Worm (Caenorhabditis elegans): ENCODE results near the gene glr-1.
A peak's percentile ranks its signal among the peaks of the same experiment; 100 is the strongest.

Gene glr-1

ce11 chrIII:8573869-8574268, 14.6 kb downstream of the glr-1 start:
- peak; percentile 67 for TF ChIP-seq nhr-23 (tag; optimal IDR thresholded peaks at IDR 0.05)
- no peak for TF ChIP-seq fkh-2 (tag; optimal IDR thresholded peaks at IDR 0.05)
- peak; percentile 96 for TF ChIP-seq elt-1 (tag; optimal IDR thresholded peaks at IDR 0.05)
- TF ChIP-seq ceh-9 (tag; optimal IDR thresholded peaks at IDR 0.05) = no peak
- no peak for TF ChIP-seq nhr-76 (tag; optimal IDR thresholded peaks at IDR 0.05)

ce11 chrIII:8573301-8573700, 15.1 kb downstream of the glr-1 start:
- TF ChIP-seq ceh-9 (tag; optimal IDR thresholded peaks at IDR 0.05) = no peak
- TF ChIP-seq ztf-4 (tag; optimal IDR thresholded peaks at IDR 0.05) = no peak
- no peak for TF ChIP-seq sea-2 (GFP tag; optimal IDR thresholded peaks at IDR 0.05)
- no peak for TF ChIP-seq tbx-2 (tag; optimal IDR thresholded peaks at IDR 0.05)
- TF ChIP-seq mdl-1 (tag; optimal IDR thresholded peaks at IDR 0.05) = no peak
- TF ChIP-seq nhr-12 (tag; optimal IDR thresholded peaks at IDR 0.05) = no peak
- no peak for TF ChIP-seq egl-5 (tag; optimal IDR thresholded peaks at IDR 0.05)
- no peak for TF ChIP-seq ceh-82 (tag; optimal IDR thresholded peaks at IDR 0.05)
- no peak for TF ChIP-seq R02D3.7 (tag; optimal IDR thresholded peaks at IDR 0.05)
- no peak for TF ChIP-seq nhr-43 (tag; optimal IDR thresholded peaks at IDR 0.05; ENCODE audit: poor library complexity, severe bottlenecking)
- no peak for TF ChIP-seq elt-3 (tag; optimal IDR thresholded peaks at IDR 0.05)
- TF ChIP-seq fkh-10 (GFP tag; optimal IDR thresholded peaks at IDR 0.05) = no peak
- no peak for TF ChIP-seq aly-2 (tag; optimal IDR thresholded peaks at IDR 0.05)
- TF ChIP-seq hmg-11 (tag; optimal IDR thresholded peaks at IDR 0.05) = no peak
- no peak for TF ChIP-seq nfya-1 (tag; optimal IDR thresholded peaks at IDR 0.05; ENCODE audit: insufficient read depth)
- no peak for TF ChIP-seq nhr-28 (tag; optimal IDR thresholded peaks at IDR 0.05)
- no peak for TF ChIP-seq ceh-16 (tag; optimal IDR thresholded peaks at IDR 0.05)
- no peak for TF ChIP-seq daf-12 (tag; optimal IDR thresholded peaks at IDR 0.05)
- TF ChIP-seq egl-27 (tag; optimal IDR thresholded peaks at IDR 0.05) = no peak

DNA sequence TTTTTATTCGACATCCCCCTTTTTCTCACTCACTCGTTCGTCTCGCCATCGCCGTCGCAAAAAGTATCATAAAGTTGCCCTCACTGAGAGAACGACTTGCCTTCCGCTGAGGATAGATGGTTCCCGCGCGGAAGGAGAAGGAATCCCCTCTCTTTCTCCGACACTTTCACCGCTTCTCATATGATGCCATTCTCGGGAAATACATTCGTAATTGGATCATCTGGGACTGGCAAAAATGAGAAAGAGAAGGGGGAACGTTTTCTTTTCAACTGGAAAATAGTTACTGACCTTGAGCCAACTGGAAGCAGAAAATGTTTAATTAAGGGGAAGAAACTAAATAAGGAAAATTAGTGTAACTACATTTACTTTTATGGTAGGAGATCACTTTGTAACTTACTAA, 16.6 kb downstream of the glr-1 start:
- TF ChIP-seq tbx-2 (tag; optimal IDR thresholded peaks at IDR 0.05) (no peak), elt-2 (tag; optimal IDR thresholded peaks at IDR 0.05) (no peak), nhr-25 (tag; optimal IDR thresholded peaks at IDR 0.05) (peak; percentile 35)

ce11 chrIII:8570289-8570688, 18.2 kb downstream of the glr-1 start:
- TF ChIP-seq nhr-67 (tag; optimal IDR thresholded peaks at IDR 0.05) (no peak), fos-1 (tag; optimal IDR thresholded peaks at IDR 0.05) (no peak), nhr-237 (tag; optimal IDR thresholded peaks at IDR 0.05) (no peak), pqm-1 (tag; optimal IDR thresholded peaks at IDR 0.05) (no peak), ceh-9 (tag; optimal IDR thresholded peaks at IDR 0.05) (no peak), nhr-77 (tag; optimal IDR thresholded peaks at IDR 0.05) (no peak), lin-15B (tag; optimal IDR thresholded peaks at IDR 0.05) (no peak), ztf-11 (tag; optimal IDR thresholded peaks at IDR 0.05) (no peak), egl-27 (tag; optimal IDR thresholded peaks at IDR 0.05) (no peak), nhr-28 (tag; optimal IDR thresholded peaks at IDR 0.05) (no peak), ceh-28 (tag; optimal IDR thresholded peaks at IDR 0.05) (no peak)

- TF ChIP-seq eor-1 (tag; optimal IDR thresholded peaks at IDR 0.05) = no peak
- no peak for TF ChIP-seq egl-27 (tag; optimal IDR thresholded peaks at IDR 0.05)
- TF ChIP-seq ztf-4 (tag; optimal IDR thresholded peaks at IDR 0.05) = no peak
- TF ChIP-seq sea-2 (GFP tag; optimal IDR thresholded peaks at IDR 0.05) = no peak
- no peak for TF ChIP-seq fkh-2 (tag; optimal IDR thresholded peaks at IDR 0.05)
- TF ChIP-seq elt-3 (tag; optimal IDR thresholded peaks at IDR 0.05) = no peak
- TF ChIP-seq skn-1 (tag; optimal IDR thresholded peaks at IDR 0.05) = no peak
- no peak for TF ChIP-seq zag-1 (tag; optimal IDR thresholded peaks at IDR 0.05)
- TF ChIP-seq nhr-12 (tag; optimal IDR thresholded peaks at IDR 0.05) = no peak
- TF ChIP-seq mdl-1 (tag; optimal IDR thresholded peaks at IDR 0.05) = no peak
- no peak for TF ChIP-seq R02D3.7 (tag; optimal IDR thresholded peaks at IDR 0.05)
- TF ChIP-seq elt-2 (tag; optimal IDR thresholded peaks at IDR 0.05) = no peak
- no peak for TF ChIP-seq tbx-2 (tag; optimal IDR thresholded peaks at IDR 0.05)
- TF ChIP-seq ceh-16 (tag; optimal IDR thresholded peaks at IDR 0.05) = no peak
- no peak for TF ChIP-seq pqm-1 (tag; optimal IDR thresholded peaks at IDR 0.05)
- TF ChIP-seq snpc-4 (tag; optimal IDR thresholded peaks at IDR 0.05) = no peak
- TF ChIP-seq nhr-76 (tag; optimal IDR thresholded peaks at IDR 0.05) = no peak
- no peak for TF ChIP-seq nhr-11 (tag; optimal IDR thresholded peaks at IDR 0.05)
- TF ChIP-seq mml-1 (tag; optimal IDR thresholded peaks at IDR 0.05) = no peak
- TF ChIP-seq nhr-23 (tag; optimal IDR thresholded peaks at IDR 0.05) = no peak
Observed at ce11 chrIII:8564372-8564771, 24.1 kb downstream of the glr-1 start.
